In genomic region chrX:13687111-13687512, ce11 we compare ENCODE assay signal across 3 worm cellular contexts.
TF ChIP-seq lines count a peak whose summit lies in the region.

No protein-coding gene starts in this region.

TF ChIP-seq in whole organism, L1 larva, 84 proteins besides CTCF, POLR2A, EP300 and RAD21 (continued from another document and continues in another):
- peak in 1 of 2 experiments; percentile 33 for TF ChIP-seq lsy-2 (tag; optimal IDR thresholded peaks at IDR 0.05; lab: Kevin White, UChicago)
- TF ChIP-seq C16A3.4 (tag; optimal IDR thresholded peaks at IDR 0.05; lab: Kevin White, UChicago): no peak
- TF ChIP-seq aha-1 (tag; optimal IDR thresholded peaks at IDR 0.05; lab: Kevin White, UChicago): no peak
- TF ChIP-seq nhr-90 (tag; optimal IDR thresholded peaks at IDR 0.05; lab: Kevin White, UChicago; ENCODE audit: poor library complexity): no peak
- no peak for TF ChIP-seq nhr-84 (tag; optimal IDR thresholded peaks at IDR 0.05; lab: Kevin White, UChicago)
- no peak for TF ChIP-seq hlh-4 (tag; optimal IDR thresholded peaks at IDR 0.05; lab: Kevin White, UChicago)
- TF ChIP-seq rnt-1 (tag; optimal IDR thresholded peaks at IDR 0.05; lab: Kevin White, UChicago): peak; percentile 68
- TF ChIP-seq sup-37 (GFP tag; optimal IDR thresholded peaks at IDR 0.05; lab: Kevin White, UChicago): no peak
- no peak for TF ChIP-seq egl-27 (tag; optimal IDR thresholded peaks at IDR 0.05; lab: Kevin White, UChicago)
- no peak for TF ChIP-seq ama-1 (optimal IDR thresholded peaks at IDR 0.05; lab: Kevin White, UChicago)
- peak; percentile 55 for TF ChIP-seq swsn-7 (tag; optimal IDR thresholded peaks at IDR 0.05; lab: Kevin White, UChicago)
- no peak for TF ChIP-seq lin-13 (GFP tag; optimal IDR thresholded peaks at IDR 0.05; lab: Kevin White, UChicago)
- peak; percentile 60 for TF ChIP-seq nhr-47 (tag; optimal IDR thresholded peaks at IDR 0.05; lab: Kevin White, UChicago)
- TF ChIP-seq lin-39 (tag; optimal IDR thresholded peaks at IDR 0.05; lab: Kevin White, UChicago): no peak
- peak; percentile 64 for TF ChIP-seq nhr-20 (tag; optimal IDR thresholded peaks at IDR 0.05; lab: Kevin White, UChicago)
- no peak for TF ChIP-seq fkh-4 (tag; optimal IDR thresholded peaks at IDR 0.05; lab: Kevin White, UChicago; ENCODE audit: borderline replicate concordance)
- TF ChIP-seq fos-1 (tag; optimal IDR thresholded peaks at IDR 0.05; lab: Kevin White, UChicago): no peak
- no peak for TF ChIP-seq nhr-77 (tag; optimal IDR thresholded peaks at IDR 0.05; lab: Kevin White, UChicago)
- no peak for TF ChIP-seq mab-9 (GFP tag; IDR thresholded peaks at IDR 0.05; lab: Robert Waterston, UW)
- peak; percentile 8 for TF ChIP-seq xbp-1 (tag; optimal IDR thresholded peaks at IDR 0.05; lab: Kevin White, UChicago)
- peak; percentile 52 for TF ChIP-seq ztf-4 (tag; optimal IDR thresholded peaks at IDR 0.05; lab: Kevin White, UChicago)
- TF ChIP-seq hlh-17 (GFP tag; optimal IDR thresholded peaks at IDR 0.05; lab: Kevin White, UChicago; ENCODE audit: borderline replicate concordance): no peak
- TF ChIP-seq nhr-76 (tag; optimal IDR thresholded peaks at IDR 0.05; lab: Kevin White, UChicago): no peak
- no peak for TF ChIP-seq dpl-1 (GFP tag; optimal IDR thresholded peaks at IDR 0.05; lab: Kevin White, UChicago)
- TF ChIP-seq pax-3 (tag; optimal IDR thresholded peaks at IDR 0.05; lab: Kevin White, UChicago): no peak
- TF ChIP-seq nhr-237 (tag; optimal IDR thresholded peaks at IDR 0.05; lab: Kevin White, UChicago): no peak
- TF ChIP-seq ces-1 (GFP tag; optimal IDR thresholded peaks at IDR 0.05; lab: Kevin White, UChicago): no peak
- no peak for TF ChIP-seq efl-3 (GFP tag; optimal IDR thresholded peaks at IDR 0.05; lab: Kevin White, UChicago)
- no peak for TF ChIP-seq tlp-1 (tag; optimal IDR thresholded peaks at IDR 0.05; lab: Kevin White, UChicago)
- TF ChIP-seq Y116A8C.19 (tag; optimal IDR thresholded peaks at IDR 0.05; lab: Kevin White, UChicago; ENCODE audit: borderline replicate concordance): no peak
- peak in 1 of 2 experiments; percentile 28 for TF ChIP-seq mdl-1 (tag; optimal IDR thresholded peaks at IDR 0.05; lab: Kevin White, UChicago)
- TF ChIP-seq sox-4 (tag; optimal IDR thresholded peaks at IDR 0.05; lab: Kevin White, UChicago): no peak
- TF ChIP-seq nhr-12 (tag; optimal IDR thresholded peaks at IDR 0.05; lab: Kevin White, UChicago): no peak
- TF ChIP-seq C34B4.2 (tag; optimal IDR thresholded peaks at IDR 0.05; lab: Kevin White, UChicago): no peak
- no peak for TF ChIP-seq ceh-8 (GFP tag; optimal IDR thresholded peaks at IDR 0.05; lab: Kevin White, UChicago)
- TF ChIP-seq pqm-1 (tag; optimal IDR thresholded peaks at IDR 0.05; lab: Kevin White, UChicago): no peak
- TF ChIP-seq grh-1 (GFP tag; IDR thresholded peaks at IDR 0.05; lab: Robert Waterston, UW): no peak
- no peak for TF ChIP-seq sptf-1 (tag; optimal IDR thresholded peaks at IDR 0.05; lab: Kevin White, UChicago)
- peak; percentile 57 for TF ChIP-seq tbx-2 (tag; optimal IDR thresholded peaks at IDR 0.05; lab: Kevin White, UChicago)
- TF ChIP-seq mef-2 (tag; optimal IDR thresholded peaks at IDR 0.05; lab: Kevin White, UChicago): no peak
- TF ChIP-seq unc-86 (tag; optimal IDR thresholded peaks at IDR 0.05; lab: Kevin White, UChicago): peak; percentile 37
- no peak for TF ChIP-seq hpl-2 (GFP tag; optimal IDR thresholded peaks at IDR 0.05; lab: Kevin White, UChicago)
- TF ChIP-seq unc-130 (tag; optimal IDR thresholded peaks at IDR 0.05; lab: Kevin White, UChicago): no peak
- TF ChIP-seq irx-1 (tag; optimal IDR thresholded peaks at IDR 0.05; lab: Kevin White, UChicago): no peak
- TF ChIP-seq vab-15 (tag; optimal IDR thresholded peaks at IDR 0.05; lab: Kevin White, UChicago): no peak
- TF ChIP-seq snpc-4 (tag; optimal IDR thresholded peaks at IDR 0.05; lab: Kevin White, UChicago): peak; percentile 31

TF ChIP-seq in whole organism, L3 larva, 47 proteins besides CTCF, POLR2A, EP300 and RAD21 (continued from another document):
- no peak for TF ChIP-seq fos-1 (tag; optimal IDR thresholded peaks at IDR 0.05; lab: Kevin White, UChicago)
- TF ChIP-seq ztf-4 (tag; optimal IDR thresholded peaks at IDR 0.05; lab: Kevin White, UChicago): no peak
- peak; percentile 49 for TF ChIP-seq ceh-28 (tag; optimal IDR thresholded peaks at IDR 0.05; lab: Kevin White, UChicago)
- TF ChIP-seq nhr-76 (tag; optimal IDR thresholded peaks at IDR 0.05; lab: Kevin White, UChicago): no peak
- peak; percentile 31 for TF ChIP-seq snpc-4 (tag; optimal IDR thresholded peaks at IDR 0.05; lab: Kevin White, UChicago)
- TF ChIP-seq mml-1 (tag; optimal IDR thresholded peaks at IDR 0.05; lab: Kevin White, UChicago): no peak
- TF ChIP-seq egl-5 (tag; optimal IDR thresholded peaks at IDR 0.05; lab: Kevin White, UChicago): peak; percentile 75
- no peak for TF ChIP-seq ztf-11 (tag; optimal IDR thresholded peaks at IDR 0.05; lab: Kevin White, UChicago)
- peak; percentile 36 for TF ChIP-seq R02D3.7 (tag; optimal IDR thresholded peaks at IDR 0.05; lab: Kevin White, UChicago)
- no peak for TF ChIP-seq jun-1 (tag; optimal IDR thresholded peaks at IDR 0.05; lab: Kevin White, UChicago)
- no peak for TF ChIP-seq elt-3 (tag; optimal IDR thresholded peaks at IDR 0.05; lab: Kevin White, UChicago)
- no peak for TF ChIP-seq nhr-67 (tag; optimal IDR thresholded peaks at IDR 0.05; lab: Kevin White, UChicago)
- no peak for TF ChIP-seq skn-1 (tag; optimal IDR thresholded peaks at IDR 0.05; lab: Kevin White, UChicago)
- TF ChIP-seq fkh-2 (tag; optimal IDR thresholded peaks at IDR 0.05; lab: Kevin White, UChicago): no peak
- peak; percentile 15 for TF ChIP-seq lin-15B (tag; optimal IDR thresholded peaks at IDR 0.05; lab: Kevin White, UChicago)
- TF ChIP-seq ceh-16 (tag; optimal IDR thresholded peaks at IDR 0.05; lab: Kevin White, UChicago): no peak
- no peak for TF ChIP-seq unc-39 (tag; optimal IDR thresholded peaks at IDR 0.05; lab: Kevin White, UChicago)
- peak; percentile 22 for TF ChIP-seq elt-2 (tag; optimal IDR thresholded peaks at IDR 0.05; lab: Kevin White, UChicago)
- no peak for TF ChIP-seq fkh-10 (GFP tag; optimal IDR thresholded peaks at IDR 0.05; lab: Kevin White, UChicago)
- TF ChIP-seq nhr-12 (tag; optimal IDR thresholded peaks at IDR 0.05; lab: Kevin White, UChicago): no peak
- no peak for TF ChIP-seq nhr-43 (tag; optimal IDR thresholded peaks at IDR 0.05; lab: Kevin White, UChicago; ENCODE audit: poor library complexity, severe bottlenecking)
- no peak for TF ChIP-seq nhr-77 (tag; optimal IDR thresholded peaks at IDR 0.05; lab: Kevin White, UChicago)
- no peak for TF ChIP-seq eor-1 (tag; optimal IDR thresholded peaks at IDR 0.05; lab: Kevin White, UChicago)
- peak; percentile 85 for TF ChIP-seq unc-62 (GFP tag; optimal IDR thresholded peaks at IDR 0.05; lab: Kevin White, UChicago)
- TF ChIP-seq ZK546.5 (tag; optimal IDR thresholded peaks at IDR 0.05; lab: Kevin White, UChicago): no peak
- TF ChIP-seq sea-2 (GFP tag; optimal IDR thresholded peaks at IDR 0.05; lab: Kevin White, UChicago): peak; percentile 24
- no peak for TF ChIP-seq daf-12 (tag; optimal IDR thresholded peaks at IDR 0.05; lab: Kevin White, UChicago)
TF ChIP-seq in whole organism, L3 larva: peak in this region for 18.

TF ChIP-seq in whole organism, young adult, 124 proteins besides CTCF, POLR2A, EP300 and RAD21 (continued from another document and continues in another):
- no peak for TF ChIP-seq ceh-100 (GFP tag; IDR thresholded peaks at IDR 0.05; lab: Robert Waterston, UW)
- no peak for TF ChIP-seq aptf-3 (GFP tag; IDR thresholded peaks at IDR 0.05; lab: Robert Waterston, UW)
- TF ChIP-seq madf-8 (GFP tag; conservative IDR thresholded peaks at IDR 0.05; lab: Robert Waterston, UW): no peak
- TF ChIP-seq ccch-3 (GFP tag; optimal IDR thresholded peaks at IDR 0.05; lab: Kevin White, UChicago): no peak
- TF ChIP-seq Y79H2A.3 (GFP tag; conservative IDR thresholded peaks at IDR 0.05; lab: Robert Waterston, UW): no peak
- peak; percentile 16 for TF ChIP-seq ztf-18 (tag; optimal IDR thresholded peaks at IDR 0.05; lab: Kevin White, UChicago)
- TF ChIP-seq F22D6.2 (tag; optimal IDR thresholded peaks at IDR 0.05; lab: Kevin White, UChicago): no peak
- no peak for TF ChIP-seq madf-3 (GFP tag; IDR thresholded peaks at IDR 0.05; lab: Robert Waterston, UW)
- no peak for TF ChIP-seq nhr-90 (tag; optimal IDR thresholded peaks at IDR 0.05; lab: Kevin White, UChicago)
- no peak for TF ChIP-seq mel-28 (tag; optimal IDR thresholded peaks at IDR 0.05; lab: Kevin White, UChicago; ENCODE audit: borderline replicate concordance)
- no peak for TF ChIP-seq atf-7 (tag; optimal IDR thresholded peaks at IDR 0.05; lab: Kevin White, UChicago)
- no peak for TF ChIP-seq lin-35 (GFP tag; optimal IDR thresholded peaks at IDR 0.05; lab: Kevin White, UChicago)
- no peak for TF ChIP-seq snpc-3.4 (tag; optimal IDR thresholded peaks at IDR 0.05; lab: Kevin White, UChicago)
- no peak for TF ChIP-seq ztf-6 (GFP tag; IDR thresholded peaks at IDR 0.05; lab: Robert Waterston, UW)
- TF ChIP-seq ets-4 (GFP tag; optimal IDR thresholded peaks at IDR 0.05; lab: Kevin White, UChicago): no peak
- TF ChIP-seq egrh-3 (GFP tag; IDR thresholded peaks at IDR 0.05; lab: Robert Waterston, UW): no peak
- TF ChIP-seq attf-3 (GFP tag; conservative IDR thresholded peaks at IDR 0.05; lab: Robert Waterston, UW): no peak
- TF ChIP-seq B0019.2 (GFP tag; conservative IDR thresholded peaks at IDR 0.05; lab: Robert Waterston, UW): no peak
- no peak for TF ChIP-seq attf-6 (GFP tag; IDR thresholded peaks at IDR 0.05; lab: Robert Waterston, UW)
- no peak for TF ChIP-seq C17E4.6 (GFP tag; IDR thresholded peaks at IDR 0.05; lab: Robert Waterston, UW)
- peak; percentile 40 for TF ChIP-seq chd-7 (tag; optimal IDR thresholded peaks at IDR 0.05; lab: Kevin White, UChicago)
- no peak for TF ChIP-seq nfya-1 (tag; optimal IDR thresholded peaks at IDR 0.05; lab: Kevin White, UChicago; ENCODE audit: borderline replicate concordance, insufficient read depth)
- TF ChIP-seq ztf-26 (tag; optimal IDR thresholded peaks at IDR 0.05; lab: Kevin White, UChicago): no peak
- no peak for TF ChIP-seq pha-4 (tag; optimal IDR thresholded peaks at IDR 0.05; lab: Kevin White, UChicago)
- peak; percentile 74 for TF ChIP-seq ceh-27 (GFP tag; optimal IDR thresholded peaks at IDR 0.05; lab: Kevin White, UChicago)
- TF ChIP-seq C06A6.2 (GFP tag; conservative IDR thresholded peaks at IDR 0.05; lab: Robert Waterston, UW): 0 out of 2 replicates have a peak, but pooled peaks have one; percentile 27
- TF ChIP-seq mxl-1 (tag; optimal IDR thresholded peaks at IDR 0.05; lab: Kevin White, UChicago): no peak
- TF ChIP-seq egl-18 (GFP tag; IDR thresholded peaks at IDR 0.05; lab: Robert Waterston, UW): no peak
- TF ChIP-seq F10E7.11 (tag; optimal IDR thresholded peaks at IDR 0.05; lab: Kevin White, UChicago): no peak
- TF ChIP-seq lsl-1 (GFP tag; optimal IDR thresholded peaks at IDR 0.05; lab: Kevin White, UChicago): no peak
- no peak for TF ChIP-seq tlf-1 (GFP tag; optimal IDR thresholded peaks at IDR 0.05; lab: Kevin White, UChicago)
- peak; percentile 29; the same call in 1 of the 2 replicates for TF ChIP-seq K11D2.4 (GFP tag; IDR thresholded peaks at IDR 0.05; lab: Robert Waterston, UW)
- no peak for TF ChIP-seq ama-1 (optimal IDR thresholded peaks at IDR 0.05; lab: Kevin White, UChicago)
- TF ChIP-seq ama-1 (GFP tag; optimal IDR thresholded peaks at IDR 0.05; lab: Kevin White, UChicago): no peak
- TF ChIP-seq rec-8 (tag; optimal IDR thresholded peaks at IDR 0.05; lab: Kevin White, UChicago): no peak
- TF ChIP-seq lin-40 (tag; optimal IDR thresholded peaks at IDR 0.05; lab: Kevin White, UChicago): peak; percentile 50
- TF ChIP-seq dpl-1 (GFP tag; optimal IDR thresholded peaks at IDR 0.05; lab: Kevin White, UChicago): no peak
- no peak for TF ChIP-seq F37B4.10 (GFP tag; IDR thresholded peaks at IDR 0.05; lab: Robert Waterston, UW)
- peak; percentile 22 for TF ChIP-seq gei-17 (GFP tag; optimal IDR thresholded peaks at IDR 0.05; lab: Kevin White, UChicago)
- no peak for TF ChIP-seq Y56A3A.18 (GFP tag; IDR thresholded peaks at IDR 0.05; lab: Robert Waterston, UW)
- TF ChIP-seq nhr-80 (tag; optimal IDR thresholded peaks at IDR 0.05; lab: Kevin White, UChicago): peak; percentile 45
- no peak for TF ChIP-seq ceh-58 (GFP tag; IDR thresholded peaks at IDR 0.05; lab: Robert Waterston, UW)
- 0 out of 2 replicates have a peak, but pooled peaks have one; percentile 42 for TF ChIP-seq egl-44 (GFP tag; IDR thresholded peaks at IDR 0.05; lab: Robert Waterston, UW)
- no peak for TF ChIP-seq D2030.7 (GFP tag; IDR thresholded peaks at IDR 0.05; lab: Robert Waterston, UW)
- TF ChIP-seq zim-3 (tag; optimal IDR thresholded peaks at IDR 0.05; lab: Kevin White, UChicago): no peak
- TF ChIP-seq ekl-4 (GFP tag; IDR thresholded peaks at IDR 0.05; lab: Robert Waterston, UW): no peak
- TF ChIP-seq sdz-38 (tag; optimal IDR thresholded peaks at IDR 0.05; lab: Kevin White, UChicago): no peak
- TF ChIP-seq sea-2 (GFP tag; IDR thresholded peaks at IDR 0.05; lab: Robert Waterston, UW): no peak
- TF ChIP-seq hsf-1 (GFP tag; IDR thresholded peaks at IDR 0.05; lab: Robert Waterston, UW): no peak
- TF ChIP-seq akir-1 (GFP tag; optimal IDR thresholded peaks at IDR 0.05; lab: Kevin White, UChicago): no peak
- peak; percentile 14; the same call in 1 of the 2 replicates for TF ChIP-seq rcor-1 (GFP tag; IDR thresholded peaks at IDR 0.05; lab: Robert Waterston, UW)
- no peak for TF ChIP-seq bed-1 (GFP tag; IDR thresholded peaks at IDR 0.05; lab: Robert Waterston, UW)
- TF ChIP-seq aptf-2 (GFP tag; conservative IDR thresholded peaks at IDR 0.05; lab: Robert Waterston, UW): no peak
- TF ChIP-seq die-1 (tag; optimal IDR thresholded peaks at IDR 0.05; lab: Kevin White, UChicago): no peak
- TF ChIP-seq fkh-3 (tag; optimal IDR thresholded peaks at IDR 0.05; lab: Kevin White, UChicago): no peak
- no peak for TF ChIP-seq mcd-1 (GFP tag; IDR thresholded peaks at IDR 0.05; lab: Robert Waterston, UW)
- TF ChIP-seq tbx-9 (tag; optimal IDR thresholded peaks at IDR 0.05; lab: Kevin White, UChicago; ENCODE audit: borderline replicate concordance): no peak
- no peak for TF ChIP-seq ceh-79 (tag; optimal IDR thresholded peaks at IDR 0.05; lab: Kevin White, UChicago)
- peak; percentile 42; the same call in 1 of the 2 replicates for TF ChIP-seq nfyb-1 (GFP tag; IDR thresholded peaks at IDR 0.05; lab: Robert Waterston, UW)
- TF ChIP-seq snpc-4 (GFP tag; optimal IDR thresholded peaks at IDR 0.05; lab: Kevin White, UChicago): no peak
- peak in 2 of 4 experiments; percentile 3 to 41 for TF ChIP-seq snpc-4 (tag; optimal IDR thresholded peaks at IDR 0.05; lab: Kevin White, UChicago)
- TF ChIP-seq pbrm-1 (GFP tag; IDR thresholded peaks at IDR 0.05; lab: Robert Waterston, UW): peak; percentile 50; the same call in 1 of the 2 replicates
- TF ChIP-seq ceh-40 (GFP tag; IDR thresholded peaks at IDR 0.05; lab: Robert Waterston, UW): no peak
- TF ChIP-seq hlh-26 (GFP tag; conservative IDR thresholded peaks at IDR 0.05; lab: Robert Waterston, UW): no peak
- TF ChIP-seq athp-1 (tag; optimal IDR thresholded peaks at IDR 0.05; lab: Kevin White, UChicago): no peak
- no peak for TF ChIP-seq ZK185.1 (tag; optimal IDR thresholded peaks at IDR 0.05; lab: Kevin White, UChicago; ENCODE audit: poor library complexity, severe bottlenecking)
- no peak for TF ChIP-seq B0336.3 (GFP tag; IDR thresholded peaks at IDR 0.05; lab: Robert Waterston, UW)
- TF ChIP-seq snpc-1.3 (tag; optimal IDR thresholded peaks at IDR 0.05; lab: Kevin White, UChicago; ENCODE audit: insufficient read depth): no peak
- no peak for TF ChIP-seq ceh-91 (GFP tag; IDR thresholded peaks at IDR 0.05; lab: Robert Waterston, UW)
- no peak for TF ChIP-seq F57A8.1 (GFP tag; optimal IDR thresholded peaks at IDR 0.05; lab: Kevin White, UChicago)
- TF ChIP-seq F23B12.7 (tag; optimal IDR thresholded peaks at IDR 0.05; lab: Kevin White, UChicago; ENCODE audit: insufficient read depth): no peak
- TF ChIP-seq hmg-20 (GFP tag; IDR thresholded peaks at IDR 0.05; lab: Robert Waterston, UW): no peak
- TF ChIP-seq ztf-28 (GFP tag; IDR thresholded peaks at IDR 0.05; lab: Robert Waterston, UW): no peak
